Fruit fly (Drosophila melanogaster): ENCODE measurements around the gene CstF50.

The CstF50 gene

DNA sequence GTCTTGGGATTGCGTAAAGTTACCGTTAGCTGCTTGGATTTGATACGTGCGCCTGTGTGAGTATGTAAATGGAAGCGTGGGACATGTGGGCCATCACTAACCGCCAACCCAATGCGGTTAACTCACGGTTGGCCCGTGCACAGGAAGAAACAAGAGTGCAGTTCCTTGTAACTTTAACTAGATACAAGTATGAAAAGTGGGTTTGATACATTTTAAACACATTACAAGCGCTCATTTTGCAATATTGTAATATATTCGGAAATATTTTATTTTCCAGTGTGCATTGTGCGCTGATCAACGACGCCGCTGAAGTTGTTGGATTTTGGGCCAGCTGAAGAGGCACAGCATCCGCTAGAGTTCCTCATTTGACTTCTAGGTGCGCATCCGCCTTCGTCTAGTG, 49.0 kb downstream of the CstF50 start (continued):
- TF ChIP-seq CG6163 (GFP tag; IDR thresholded peaks at IDR 0.05) = peak; percentile 86
- TF ChIP-seq Ets21C (GFP tag; optimal IDR thresholded peaks at IDR 0.05) = peak; percentile 51
- TF ChIP-seq vri (GFP tag; optimal IDR thresholded peaks at IDR 0.05) = no peak
- TF ChIP-seq Lpt (GFP tag; optimal IDR thresholded peaks at IDR 0.05) = peak; percentile 20
- no peak for TF ChIP-seq CG10669 (GFP tag; optimal IDR thresholded peaks at IDR 0.05)
- peak; percentile 73 for TF ChIP-seq esn (GFP tag; optimal IDR thresholded peaks at IDR 0.05)
- TF ChIP-seq CG8632 (GFP tag; optimal IDR thresholded peaks at IDR 0.05) = peak; percentile 20
- no peak for TF ChIP-seq spab (GFP tag; optimal IDR thresholded peaks at IDR 0.05)
- no peak for TF ChIP-seq CG7368 (GFP tag; optimal IDR thresholded peaks at IDR 0.05)
- TF ChIP-seq fd85E (GFP tag; optimal IDR thresholded peaks at IDR 0.05) = no peak
- peak; percentile 79 for TF ChIP-seq CG15336 (GFP tag; IDR thresholded peaks at IDR 0.05)
- TF ChIP-seq dsx (GFP tag; optimal IDR thresholded peaks at IDR 0.05; ENCODE audit: poor library complexity, severe bottlenecking) = peak; percentile 19
- peak; percentile 77 for TF ChIP-seq Sox102F (GFP tag; optimal IDR thresholded peaks at IDR 0.05)
- TF ChIP-seq CG11762 (GFP tag; optimal IDR thresholded peaks at IDR 0.05; ENCODE audit: insufficient read depth) = no peak
- TF ChIP-seq lz (GFP tag; optimal IDR thresholded peaks at IDR 0.05) = peak; percentile 73
- peak; percentile 8 for TF ChIP-seq CG6276 (GFP tag; optimal IDR thresholded peaks at IDR 0.05)
- peak; percentile 68 for TF ChIP-seq CG3919 (GFP tag; optimal IDR thresholded peaks at IDR 0.05)
- TF ChIP-seq CG4318 (GFP tag; optimal IDR thresholded peaks at IDR 0.05) = peak; percentile 64
- peak; percentile 91 for TF ChIP-seq Eip78C (GFP tag)
- peak; percentile 18; the same call in 1 of the 2 replicates for TF ChIP-seq CG11294 (GFP tag; IDR thresholded peaks at IDR 0.05)
- peak; percentile 42 for TF ChIP-seq CG11902 (GFP tag; optimal IDR thresholded peaks at IDR 0.05)
- peak; percentile 66 for TF ChIP-seq Smox (GFP tag; optimal IDR thresholded peaks at IDR 0.05)
- peak; percentile 61 for TF ChIP-seq Eip75B (GFP tag; optimal IDR thresholded peaks at IDR 0.05)
- peak; percentile 73 for TF ChIP-seq acj6 (GFP tag; optimal IDR thresholded peaks at IDR 0.05)
- TF ChIP-seq pdm3 (GFP tag; optimal IDR thresholded peaks at IDR 0.05) = peak; percentile 70
- no peak for TF ChIP-seq CG8319 (GFP tag; optimal IDR thresholded peaks at IDR 0.05)
- peak; percentile 74 for TF ChIP-seq topi (GFP tag; optimal IDR thresholded peaks at IDR 0.05)
- peak; percentile 68 for TF ChIP-seq CG8119 (GFP tag; IDR thresholded peaks at IDR 0.05)
- peak; percentile 53 for TF ChIP-seq CG34406 (GFP tag; optimal IDR thresholded peaks at IDR 0.05)
- TF ChIP-seq fkh (GFP tag; optimal IDR thresholded peaks at IDR 0.05) = no peak
- TF ChIP-seq Gug (GFP tag; IDR thresholded peaks at IDR 0.05) = peak; percentile 56; the same call in 1 of the 2 replicates
- peak; percentile 79 for TF ChIP-seq Met (GFP tag; optimal IDR thresholded peaks at IDR 0.05)

DNA sequence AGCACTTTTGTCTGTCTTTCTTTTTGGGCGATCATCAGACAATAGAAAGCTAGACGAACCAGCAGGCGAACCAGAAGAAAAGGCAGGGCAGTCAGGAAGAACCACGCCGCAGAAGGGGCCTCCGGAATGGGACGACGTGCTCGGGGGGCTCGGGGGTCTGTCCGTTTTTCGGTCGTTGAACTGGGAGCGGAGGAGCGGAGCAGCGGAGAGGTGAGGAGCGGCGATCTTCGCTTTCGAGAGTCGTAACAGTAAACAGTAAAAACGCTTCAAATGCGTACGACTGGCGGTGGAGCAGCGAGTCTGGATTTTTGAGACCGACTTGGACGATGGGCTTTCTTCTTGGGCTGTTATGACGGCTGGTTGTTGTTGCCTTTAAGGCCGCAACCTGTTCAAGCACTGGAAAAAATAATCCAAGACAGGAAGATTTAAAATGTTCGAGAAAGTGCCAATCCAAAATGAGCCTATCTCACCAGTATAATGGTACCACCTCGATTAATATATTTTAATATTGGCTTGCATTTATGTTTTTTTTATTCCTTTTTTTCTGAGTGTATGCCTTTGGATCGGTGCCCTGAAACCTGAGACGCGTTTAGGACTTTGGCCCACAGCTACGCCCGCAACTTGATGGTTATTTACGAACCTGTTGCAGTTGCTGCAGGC, 49.9 kb downstream of the CstF50 start:
- TF ChIP-seq Blimp-1 (GFP tag; optimal IDR thresholded peaks at IDR 0.05) (peak; percentile 86), esn (GFP tag; optimal IDR thresholded peaks at IDR 0.05) (peak; percentile 97), Sox102F (GFP tag; optimal IDR thresholded peaks at IDR 0.05) (peak; percentile 96), Gug (GFP tag; IDR thresholded peaks at IDR 0.05) (peak; percentile 80), eg (GFP tag; IDR thresholded peaks at IDR 0.05) (peak; percentile 87), vri (GFP tag; optimal IDR thresholded peaks at IDR 0.05) (peak; percentile 81), CG3032 (tag; optimal IDR thresholded peaks at IDR 0.05) (peak; percentile 88), CG4318 (GFP tag; optimal IDR thresholded peaks at IDR 0.05) (peak; percentile 86), OdsH (GFP tag; optimal IDR thresholded peaks at IDR 0.05) (peak; percentile 94), CG6163 (GFP tag; IDR thresholded peaks at IDR 0.05) (peak; percentile 95), CG10669 (GFP tag; optimal IDR thresholded peaks at IDR 0.05) (peak; percentile 79), CG31627 (GFP tag; optimal IDR thresholded peaks at IDR 0.05) (peak; percentile 97), CG6792 (GFP tag; optimal IDR thresholded peaks at IDR 0.05) (peak; percentile 95), Lpt (GFP tag; optimal IDR thresholded peaks at IDR 0.05) (peak; percentile 83), achi (GFP tag; optimal IDR thresholded peaks at IDR 0.05) (peak; percentile 92), CG9139 (GFP tag; optimal IDR thresholded peaks at IDR 0.05) (peak; percentile 84), CG32006 (GFP tag; optimal IDR thresholded peaks at IDR 0.05) (peak; percentile 89), CG11762 (GFP tag; optimal IDR thresholded peaks at IDR 0.05; ENCODE audit: insufficient read depth) (peak; percentile 87), Met (GFP tag; optimal IDR thresholded peaks at IDR 0.05) (peak; percentile 98), CG3919 (GFP tag; optimal IDR thresholded peaks at IDR 0.05) (peak; percentile 96), salr (GFP tag; optimal IDR thresholded peaks at IDR 0.05) (peak; percentile 83 to 85), CG7368 (GFP tag; optimal IDR thresholded peaks at IDR 0.05) (peak; percentile 88), CG6276 (GFP tag; optimal IDR thresholded peaks at IDR 0.05) (peak; percentile 82), net (GFP tag; optimal IDR thresholded peaks at IDR 0.05) (peak; percentile 94), CG8319 (GFP tag; optimal IDR thresholded peaks at IDR 0.05) (peak; percentile 91), CG16779 (tag; optimal IDR thresholded peaks at IDR 0.05) (peak; percentile 77), spab (GFP tag; optimal IDR thresholded peaks at IDR 0.05) (peak; percentile 85), CG1621 (tag; optimal IDR thresholded peaks at IDR 0.05) (peak; percentile 86), fd59A (GFP tag; optimal IDR thresholded peaks at IDR 0.05) (peak; percentile 86), topi (GFP tag; optimal IDR thresholded peaks at IDR 0.05) (peak; percentile 96), Hr39 (GFP tag; optimal IDR thresholded peaks at IDR 0.05) (peak; percentile 97)

Data from whole organism, prepupa.